Worm (Caenorhabditis elegans) whole organism, L4 larva: ENCODE results near the gene srxa-11.

Experiments
- D1046.2 ChIP-seq: fragments of 200-800 bp; sonication (Bioruptor generic); IDR thresholded peaks from 2 replicates; pipeline ENCODE4 v1.3.6; 2022; ENCODE audit warnings: missing genetic modification characterization, missing compliant biosample characterization
- F26F4.8 ChIP-seq: fragments of 200-800 bp; sonication (Bioruptor generic); conservative IDR thresholded peaks from 2 replicates; pipeline ENCODE4 v1.3.6; 2022; ENCODE audit warnings: missing genetic modification characterization, missing compliant biosample characterization
- F44E2.7 ChIP-seq: fragments of 200-800 bp; sonication (Bioruptor generic); IDR thresholded peaks from 2 replicates; pipeline ENCODE4 v2.1.2; 2022; ENCODE audit warnings: missing genetic modification characterization, missing compliant biosample characterization
- R02D3.7 ChIP-seq: fragments of 150-350 bp; sonication (generic microtip); optimal IDR thresholded peaks from 3 replicates; lab custom pipeline; 2014; ENCODE audit warnings: missing biosample characterization, missing genetic modification characterization
- T26A8.4 ChIP-seq: fragments of 200-800 bp; sonication (Bioruptor generic); IDR thresholded peaks from 2 replicates; pipeline ENCODE4 v1.3.6; 2022; ENCODE audit warnings: missing genetic modification characterization, missing compliant biosample characterization
- ZK337.2 ChIP-seq: fragments of 200-800 bp; sonication (Bioruptor generic); IDR thresholded peaks from 2 replicates; pipeline ENCODE4 v1.3.6; 2022; ENCODE audit warnings: missing genetic modification reagents, missing genetic modification characterization, missing compliant biosample characterization
- aha-1 ChIP-seq: fragments of 150-350 bp; peaks from one replicate; lab custom pipeline; 2014; ENCODE audit warnings: missing biosample characterization, missing genetic modification characterization
- ceh-28 ChIP-seq: fragments of 150-350 bp; optimal IDR thresholded peaks from 2 replicates; lab custom pipeline; 2014; ENCODE audit warnings: missing biosample characterization, missing genetic modification reagents, missing genetic modification characterization
- ceh-62 ChIP-seq: sonication (generic microtip); optimal IDR thresholded peaks from 2 replicates; lab custom pipeline; 2017; ENCODE audit warnings: missing biosample characterization, missing genetic modification characterization
- ceh-82 ChIP-seq: sonication (generic microtip); optimal IDR thresholded peaks from 2 replicates; lab custom pipeline; 2017; ENCODE audit warnings: missing biosample characterization, missing genetic modification characterization
- cey-2 ChIP-seq: sonication (generic microtip); optimal IDR thresholded peaks from 3 replicates; lab custom pipeline; 2017; ENCODE audit warnings: missing genetic modification characterization, mild to moderate bottlenecking, missing compliant biosample characterization, antibody characterized with exemption, borderline replicate concordance; ENCODE audit not compliant: insufficient read depth
- dmd-9 ChIP-seq: fragments of 200-800 bp; sonication (Bioruptor generic); IDR thresholded peaks from 2 replicates; pipeline ENCODE4 v1.3.6; 2022; ENCODE audit warnings: missing genetic modification reagents, missing genetic modification characterization, missing compliant biosample characterization
- dpl-1 ChIP-seq: fragments of 150-350 bp; optimal IDR thresholded peaks from 2 replicates; lab custom pipeline; 2014; ENCODE audit warnings: missing biosample characterization, missing genetic modification reagents, missing genetic modification characterization
- egl-43 ChIP-seq: fragments of 200-800 bp; sonication (Bioruptor generic); IDR thresholded peaks from 2 replicates; pipeline ENCODE4 v1.3.6; 2022; ENCODE audit warnings: missing genetic modification reagents, missing genetic modification characterization, missing compliant biosample characterization
- gei-8 ChIP-seq: fragments of 200-800 bp; sonication (Bioruptor generic); optimal IDR thresholded peaks from 2 replicates; lab custom pipeline; 2018; ENCODE audit warnings: mild to moderate bottlenecking, missing genetic modification characterization, missing compliant biosample characterization
- hlh-30 ChIP-seq: sonication (generic microtip); optimal IDR thresholded peaks from 2 replicates; lab custom pipeline; 2017; ENCODE audit warnings: antibody characterized with exemption, mild to moderate bottlenecking, missing genetic modification characterization, missing compliant biosample characterization; ENCODE audit not compliant: insufficient read depth
- lim-7 ChIP-seq: fragments of 200-800 bp; sonication (Bioruptor generic); IDR thresholded peaks from 2 replicates; pipeline ENCODE4 v1.3.6; 2022; ENCODE audit warnings: missing genetic modification characterization, missing compliant biosample characterization
- lin-15B ChIP-seq: fragments of 150-350 bp; sonication (generic microtip); optimal IDR thresholded peaks from 3 replicates; lab custom pipeline; 2014; ENCODE audit warnings: missing biosample characterization, missing genetic modification characterization
- lin-29 ChIP-seq: fragments of 200-800 bp; sonication (Bioruptor generic); IDR thresholded peaks from 2 replicates; pipeline ENCODE4 v1.3.6; 2022; ENCODE audit warnings: missing genetic modification reagents, missing genetic modification characterization, missing compliant biosample characterization
- lin-38 ChIP-seq: fragments of 200-800 bp; sonication (Bioruptor generic); IDR thresholded peaks from 2 replicates; pipeline ENCODE4 v1.3.6; 2022; ENCODE audit warnings: missing genetic modification reagents, missing genetic modification characterization, missing compliant biosample characterization
- madf-5 ChIP-seq, 2 experiments: fragments of 200-800 bp; sonication (Bioruptor generic); IDR thresholded peaks; 2 replicates each; pipeline ENCODE4 v1.3.6; 2022; ENCODE audit warnings: missing compliant biosample characterization in 2 of 2, missing genetic modification characterization in 2 of 2
- nhr-10 ChIP-seq: fragments of 150-350 bp; optimal IDR thresholded peaks from 2 replicates; lab custom pipeline; 2014; ENCODE audit warnings: missing biosample characterization, missing genetic modification characterization
- nhr-102 ChIP-seq: sonication (generic microtip); optimal IDR thresholded peaks from 2 replicates; lab custom pipeline; 2016; ENCODE audit warnings: mild to moderate bottlenecking, missing genetic modification characterization, moderate library complexity, missing compliant biosample characterization
- nhr-11 ChIP-seq: fragments of 150-350 bp; optimal IDR thresholded peaks from 2 replicates; lab custom pipeline; 2014; ENCODE audit warnings: missing biosample characterization, missing genetic modification characterization
- nhr-28 ChIP-seq: fragments of 150-350 bp; optimal IDR thresholded peaks from 2 replicates; lab custom pipeline; 2014; ENCODE audit warnings: missing biosample characterization, missing genetic modification characterization
- nhr-77 ChIP-seq: fragments of 150-350 bp; optimal IDR thresholded peaks from 2 replicates; lab custom pipeline; 2014; ENCODE audit warnings: missing biosample characterization, missing genetic modification characterization
- php-3 ChIP-seq: fragments of 200-800 bp; sonication (Bioruptor generic); IDR thresholded peaks from 2 replicates; pipeline ENCODE4 v1.3.6; 2022; ENCODE audit warnings: missing genetic modification reagents, missing genetic modification characterization, missing compliant biosample characterization
- pqm-1 ChIP-seq: sonication (generic microtip); optimal IDR thresholded peaks from 2 replicates; lab custom pipeline; 2017; ENCODE audit warnings: missing biosample characterization, missing genetic modification characterization
- sdz-12 ChIP-seq: fragments of 200-800 bp; sonication (Bioruptor generic); optimal IDR thresholded peaks from 2 replicates; lab custom pipeline; 2018; ENCODE audit warnings: mild to moderate bottlenecking, missing genetic modification characterization, missing compliant biosample characterization
- snpc-4 ChIP-seq: fragments of 150-350 bp; optimal IDR thresholded peaks from 2 replicates; lab custom pipeline; 2014; ENCODE audit warnings: missing biosample characterization, missing genetic modification characterization
- tag-97 ChIP-seq: fragments of 200-800 bp; sonication (Bioruptor generic); IDR thresholded peaks from 2 replicates; pipeline ENCODE4 v1.3.6; 2022; ENCODE audit warnings: missing genetic modification characterization, missing compliant biosample characterization
- vab-7 ChIP-seq: fragments of 200-800 bp; sonication (Bioruptor generic); IDR thresholded peaks from 2 replicates; pipeline ENCODE4 v1.3.6; 2022; ENCODE audit warnings: missing genetic modification reagents, missing genetic modification characterization, missing compliant biosample characterization
- zag-1 ChIP-seq: fragments of 150-350 bp; optimal IDR thresholded peaks from 2 replicates; lab custom pipeline; 2014; ENCODE audit warnings: missing biosample characterization, missing genetic modification characterization
- zip-2 ChIP-seq: fragments of 150-350 bp; optimal IDR thresholded peaks from 2 replicates; lab custom pipeline; 2014; ENCODE audit warnings: missing biosample characterization, missing genetic modification characterization
- ztf-11 ChIP-seq: fragments of 150-350 bp; optimal IDR thresholded peaks from 2 replicates; lab custom pipeline; 2014; ENCODE audit warnings: missing biosample characterization, missing genetic modification characterization

Gene srxa-11

ce11 chrV:13936850-13937249, 12.9 kb downstream of the srxa-11 start, which contains the start of gene srw-145:
TSS of gene srw-145 (plus strand) at chrV:13937150.
- TF ChIP-seq nhr-11 (peak; percentile 6), ceh-82 (tag; lab: Kevin White, UChicago) (no peak), nhr-77 (tag; lab: Kevin White, UChicago) (no peak), ceh-62 (tag; lab: Kevin White, UChicago) (no peak), madf-5 (GFP tag; IDR thresholded peaks at IDR 0.05; lab: Robert Waterston, UW) (no peak), aha-1 (tag; lab: Kevin White, UChicago) (peak; percentile 41), ztf-11 (tag; lab: Kevin White, UChicago) (no peak), F44E2.7 (GFP tag; lab: Robert Waterston, UW) (no peak), ZK337.2 (no peak)

ce11 chrV:13942082-13942481, 18.1 kb downstream of the srxa-11 start, which contains the start of gene dpr-1:
TSS of gene dpr-1 (minus strand) at chrV:13942182.
- no peak for TF ChIP-seq nhr-11

- TF ChIP-seq gei-8 (GFP tag; lab: Kevin White, UChicago) (no peak), nhr-102 (tag; lab: Kevin White, UChicago) (no peak), egl-43 (GFP tag; lab: Robert Waterston, UW) (no peak), T26A8.4 (no peak), lin-29 (no peak), ZK337.2 (no peak), D1046.2 (GFP tag; lab: Robert Waterston, UW) (no peak), hlh-30 (no peak), zip-2 (tag; lab: Kevin White, UChicago) (no peak), dmd-9 (GFP tag; lab: Robert Waterston, UW) (no peak), snpc-4 (no peak)
Observed at ce11 chrV:13946385-13947019, 22.6 kb downstream of the srxa-11 start, which contains the start of the genes srx-10 and clec-226. TSS of gene srx-10 (minus strand) at chrV:13946485. TSS of gene clec-226 (plus strand) at chrV:13946969.

- TF ChIP-seq lin-15B (tag; lab: Kevin White, UChicago), result no peak
- no peak for TF ChIP-seq F44E2.7 (GFP tag; lab: Robert Waterston, UW)
- TF ChIP-seq lim-7 (GFP tag; lab: Robert Waterston, UW), result no peak
- TF ChIP-seq dpl-1 (GFP tag; lab: Kevin White, UChicago), result no peak
- TF ChIP-seq nhr-28, result peak; percentile 52
- TF ChIP-seq nhr-10 (tag; lab: Kevin White, UChicago), result no peak
- TF ChIP-seq pqm-1 (tag; lab: Kevin White, UChicago), result peak; percentile 3
- TF ChIP-seq R02D3.7 (tag; lab: Kevin White, UChicago), result no peak
- no peak for TF ChIP-seq F26F4.8 (GFP tag; lab: Robert Waterston, UW)
Observed at ce11 chrV:13949010-13949409, 25.1 kb downstream of the srxa-11 start, which contains the start of gene R10D12.6. TSS of gene R10D12.6 (plus strand) at chrV:13949310.

- TF ChIP-seq ceh-82 (tag; lab: Kevin White, UChicago), result no peak
- TF ChIP-seq nhr-77 (tag; lab: Kevin White, UChicago), result no peak
- TF ChIP-seq R02D3.7 (tag; lab: Kevin White, UChicago), result no peak
- no peak for TF ChIP-seq lin-38 (GFP tag; lab: Robert Waterston, UW)
- TF ChIP-seq dpl-1 (GFP tag; lab: Kevin White, UChicago), result no peak
- TF ChIP-seq php-3, result no peak
- TF ChIP-seq ceh-28 (tag; lab: Kevin White, UChicago), result no peak
- no peak for TF ChIP-seq zag-1 (tag; lab: Kevin White, UChicago)
- no peak for TF ChIP-seq sdz-12 (GFP tag; lab: Kevin White, UChicago)
- TF ChIP-seq nhr-102 (tag; lab: Kevin White, UChicago), result no peak
- TF ChIP-seq cey-2 (tag; lab: Kevin White, UChicago), result no peak
- TF ChIP-seq vab-7, result no peak
- TF ChIP-seq tag-97 (GFP tag; lab: Robert Waterston, UW), result no peak
Observed at ce11 chrV:13949752-13950151, 25.8 kb downstream of the srxa-11 start, which contains the start of gene R10D12.7. TSS of gene R10D12.7 (plus strand) at chrV:13950052.
